Fruit fly (Drosophila melanogaster) whole organism, embryonic: ENCODE results near the gene CG17145.

ENCODE experiments used
- Ada2b ChIP-seq: fragments of 200-800 bp; sonication (Bioruptor generic); IDR thresholded peaks from 2 replicates; pipeline ENCODE4 v1.3.6; 2022; ENCODE audit warnings: missing biosample characterization, missing genetic modification characterization
- Adf1 ChIP-seq: fragments of 200-800 bp; sonication (Bioruptor generic); IDR thresholded peaks from 2 replicates; pipeline ENCODE4 v1.3.6; 2022; ENCODE audit warnings: missing biosample characterization, missing genetic modification characterization
- Antp ChIP-seq: fragments of 200-800 bp; sonication (Bioruptor generic); optimal IDR thresholded peaks from 3 replicates; lab custom pipeline; 2016; ENCODE audit warnings: missing biosample characterization, missing genetic modification characterization
- Atf3 ChIP-seq: fragments of 200-800 bp; sonication (Bioruptor generic); optimal IDR thresholded peaks from 3 replicates; lab custom pipeline; 2016; ENCODE audit warnings: missing biosample characterization, missing genetic modification characterization
- BEAF-32 ChIP-seq: fragments of 200-800 bp; sonication (Bioruptor generic); optimal IDR thresholded peaks from 3 replicates; lab custom pipeline; 2017; ENCODE audit warnings: missing biosample characterization, missing genetic modification characterization, mild to moderate bottlenecking, moderate library complexity, missing genetic modification reagents
- Bgb ChIP-seq: fragments of 200-800 bp; sonication (Bioruptor generic); IDR thresholded peaks from 2 replicates; pipeline ENCODE4 v1.3.6; 2022; ENCODE audit warnings: missing biosample characterization, missing genetic modification characterization; ENCODE audit not compliant: partially characterized antibody
- CG10274 ChIP-seq: fragments of 200-800 bp; sonication (Bioruptor generic); optimal IDR thresholded peaks from 3 replicates; lab custom pipeline; 2017; ENCODE audit warnings: missing biosample characterization, mild to moderate bottlenecking, missing genetic modification characterization
- CG10565 ChIP-seq: fragments of 200-800 bp; sonication (Bioruptor generic); optimal IDR thresholded peaks from 3 replicates; lab custom pipeline; 2016; ENCODE audit warnings: missing biosample characterization, mild to moderate bottlenecking, missing genetic modification characterization
- CG11247 ChIP-seq: fragments of 200-800 bp; sonication (Bioruptor generic); IDR thresholded peaks from 2 replicates; pipeline ENCODE4 v1.3.6; 2022; ENCODE audit warnings: missing biosample characterization, missing genetic modification characterization
- CG11695 ChIP-seq: fragments of 200-800 bp; sonication (Bioruptor generic); IDR thresholded peaks from 3 replicates; pipeline ENCODE4 v1.3.6; 2022; ENCODE audit warnings: missing biosample characterization, missing genetic modification characterization
- CG11696 ChIP-seq: fragments of 200-800 bp; sonication (Bioruptor generic); IDR thresholded peaks from 2 replicates; pipeline ENCODE4 v1.3.6; 2022; ENCODE audit warnings: missing biosample characterization, missing genetic modification characterization
- CG14667 ChIP-seq: fragments of 200-800 bp; sonication (Bioruptor generic); IDR thresholded peaks from 2 replicates; pipeline ENCODE4 v1.3.6; 2022; ENCODE audit warnings: missing biosample characterization, missing genetic modification characterization
- CG15073 ChIP-seq: fragments of 200-800 bp; sonication (Bioruptor generic); optimal IDR thresholded peaks from 2 replicates; lab custom pipeline; 2016; ENCODE audit warnings: missing biosample characterization, missing genetic modification characterization
- CG17359 ChIP-seq: fragments of 200-800 bp; sonication (Bioruptor generic); optimal IDR thresholded peaks from 3 replicates; lab custom pipeline; 2018; ENCODE audit warnings: missing biosample characterization, mild to moderate bottlenecking, missing genetic modification characterization, moderate library complexity
- CG17385 ChIP-seq: fragments of 200-800 bp; sonication (Bioruptor generic); optimal IDR thresholded peaks from 3 replicates; lab custom pipeline; 2018; ENCODE audit warnings: missing biosample characterization, mild to moderate bottlenecking, missing genetic modification characterization
- CG31224 ChIP-seq: fragments of 200-800 bp; sonication (Bioruptor generic); IDR thresholded peaks from 2 replicates; pipeline ENCODE4 v1.3.6; 2022; ENCODE audit warnings: missing biosample characterization, missing genetic modification characterization
- CG3726 ChIP-seq: fragments of 200-800 bp; sonication (Bioruptor generic); IDR thresholded peaks from 3 replicates; pipeline ENCODE4, ENCODE4 v1.3.6; 2022; ENCODE audit warnings: missing biosample characterization, missing genetic modification characterization
- CG5180 ChIP-seq: fragments of 200-800 bp; sonication (Bioruptor generic); optimal IDR thresholded peaks from 3 replicates; lab custom pipeline; 2017; ENCODE audit warnings: missing biosample characterization, missing genetic modification characterization, mild to moderate bottlenecking, moderate library complexity, missing genetic modification reagents
- CG5245 ChIP-seq: fragments of 200-800 bp; sonication (Bioruptor generic); optimal IDR thresholded peaks from 3 replicates; lab custom pipeline; 2016; ENCODE audit warnings: missing biosample characterization, missing genetic modification characterization
- CG6683 ChIP-seq: fragments of 200-800 bp; sonication (Bioruptor generic); optimal IDR thresholded peaks from 2 replicates; lab custom pipeline; 2017; ENCODE audit warnings: missing biosample characterization, mild to moderate bottlenecking, missing genetic modification characterization, missing genetic modification reagents
- CG6765 ChIP-seq: fragments of 200-800 bp; sonication (Bioruptor generic); optimal IDR thresholded peaks from 3 replicates; lab custom pipeline; 2017; ENCODE audit warnings: missing biosample characterization, mild to moderate bottlenecking, missing genetic modification characterization
- CG6791 ChIP-seq: fragments of 200-800 bp; sonication (Bioruptor generic); IDR thresholded peaks from 3 replicates; pipeline ENCODE4 v1.3.6; 2022; ENCODE audit warnings: missing biosample characterization, missing genetic modification characterization; ENCODE audit not compliant: partially characterized antibody
- CG9215 ChIP-seq: fragments of 200-800 bp; sonication (Bioruptor generic); IDR thresholded peaks from 2 replicates; pipeline ENCODE4 v1.3.6; 2022; ENCODE audit warnings: missing biosample characterization, missing genetic modification characterization
- CG9437 ChIP-seq: fragments of 200-800 bp; sonication (Bioruptor generic); optimal IDR thresholded peaks from 2 replicates; lab custom pipeline; 2018; ENCODE audit warnings: missing biosample characterization, mild to moderate bottlenecking, missing genetic modification characterization
- CHES-1-like ChIP-seq: fragments of 200-800 bp; sonication (Bioruptor generic); optimal IDR thresholded peaks from 2 replicates; lab custom pipeline; 2016; ENCODE audit warnings: missing biosample characterization, missing genetic modification characterization
- CTCF ChIP-seq: fragments of 200-800 bp; sonication (Bioruptor generic); optimal IDR thresholded peaks from 2 replicates; lab custom pipeline; 2017; ENCODE audit warnings: missing biosample characterization, mild to moderate bottlenecking, missing genetic modification characterization, moderate library complexity
- Dp ChIP-seq: fragments of 200-800 bp; sonication (Bioruptor generic); optimal IDR thresholded peaks from 2 replicates; lab custom pipeline; 2018; ENCODE audit warnings: missing biosample characterization, mild to moderate bottlenecking, missing genetic modification characterization, moderate library complexity
- HLH3B ChIP-seq: fragments of 200-800 bp; sonication (Bioruptor generic); IDR thresholded peaks from 2 replicates; pipeline ENCODE4 v1.3.6; 2022; ENCODE audit warnings: missing biosample characterization, missing genetic modification characterization
- Hr51 ChIP-seq, 2 experiments: fragments of 200-800 bp; sonication (Bioruptor generic); optimal IDR thresholded peaks; 2 replicates in 1 of 2; 3 replicates in 1 of 2; lab custom pipeline; 2016 to 2018; ENCODE audit warnings: missing biosample characterization in 2 of 2, missing genetic modification characterization in 2 of 2, mild to moderate bottlenecking in 1 of 2, moderate library complexity in 1 of 2
- Oli ChIP-seq: fragments of 200-800 bp; sonication (Bioruptor generic); optimal IDR thresholded peaks from 2 replicates; lab custom pipeline; 2018; ENCODE audit warnings: missing biosample characterization, mild to moderate bottlenecking, missing genetic modification characterization, moderate library complexity
- Taf1 ChIP-seq: fragments of 200-800 bp; sonication (Bioruptor generic); IDR thresholded peaks from 2 replicates; pipeline ENCODE4 v1.3.6; 2022; ENCODE audit warnings: missing biosample characterization, missing genetic modification characterization
- ato ChIP-seq: fragments of 200-800 bp; sonication (Bioruptor generic); IDR thresholded peaks from 2 replicates; pipeline ENCODE4 v1.3.6; 2022; ENCODE audit warnings: missing biosample characterization, missing genetic modification characterization; ENCODE audit not compliant: partially characterized antibody
- cas ChIP-seq: fragments of 200-800 bp; sonication (Bioruptor generic); IDR thresholded peaks from 2 replicates; pipeline ENCODE4 v1.3.6; 2022; ENCODE audit warnings: missing biosample characterization, missing genetic modification characterization
- chinmo ChIP-seq: fragments of 200-800 bp; sonication (Bioruptor generic); IDR thresholded peaks from 4 replicates; pipeline ENCODE4 v1.3.6; 2022; ENCODE audit warnings: missing biosample characterization, missing genetic modification characterization; ENCODE audit not compliant: partially characterized antibody
- fru ChIP-seq: fragments of >200 bp; optimal IDR thresholded peaks from 2 replicates; lab custom pipeline; 2017
- gcm ChIP-seq: fragments of 200-800 bp; sonication (Bioruptor generic); optimal IDR thresholded peaks from 2 replicates; lab custom pipeline; 2019; ENCODE audit warnings: missing biosample characterization, mild to moderate bottlenecking, missing genetic modification characterization, moderate library complexity
- hth ChIP-seq: fragments of >200 bp; optimal IDR thresholded peaks from 2 replicates; lab custom pipeline; 2017; ENCODE audit warnings: inconsistent platforms
- kay ChIP-seq: fragments of 200-800 bp; sonication (Bioruptor generic); optimal IDR thresholded peaks from 2 replicates; lab custom pipeline; 2016; ENCODE audit warnings: missing biosample characterization, missing genetic modification characterization
- lmd ChIP-seq: fragments of 200-800 bp; sonication (Bioruptor generic); IDR thresholded peaks from 2 replicates; pipeline ENCODE4 v1.3.6; 2022; ENCODE audit warnings: missing biosample characterization, missing genetic modification characterization
- maf-S ChIP-seq: fragments of 200-800 bp; sonication (Bioruptor generic); optimal IDR thresholded peaks from 2 replicates; lab custom pipeline; 2016; ENCODE audit warnings: missing biosample characterization, missing genetic modification characterization
- onecut ChIP-seq: fragments of 200-800 bp; sonication (Bioruptor generic); IDR thresholded peaks from 2 replicates; pipeline ENCODE4 v1.3.6; 2022; ENCODE audit warnings: missing biosample characterization, missing genetic modification characterization
- p53 ChIP-seq: fragments of 200-800 bp; sonication (Bioruptor generic); optimal IDR thresholded peaks from 2 replicates; lab custom pipeline; 2016; ENCODE audit warnings: missing biosample characterization, missing genetic modification characterization
- salm ChIP-seq: fragments of 200-800 bp; sonication (Bioruptor generic); optimal IDR thresholded peaks from 2 replicates; lab custom pipeline; 2018; ENCODE audit warnings: missing biosample characterization, mild to moderate bottlenecking, missing genetic modification characterization
- sc ChIP-seq, 3 experiments: fragments of >200 bp in 2 of 3; fragments of 200-800 bp in 1 of 3; sonication (Bioruptor generic) in 1 of 3; optimal IDR thresholded peaks; 2 replicates in 2 of 3; 3 replicates in 1 of 3; lab custom pipeline; 2017; ENCODE audit warnings: mild to moderate bottlenecking in 1 of 3, missing biosample characterization in 1 of 3, missing genetic modification characterization in 1 of 3, missing genetic modification reagents in 1 of 3
- slp2 ChIP-seq: fragments of 200-800 bp; sonication (Bioruptor generic); optimal IDR thresholded peaks from 2 replicates; lab custom pipeline; 2016; ENCODE audit warnings: missing biosample characterization, missing genetic modification characterization
- sqz ChIP-seq: fragments of 200-800 bp; sonication (Bioruptor generic); optimal IDR thresholded peaks from 3 replicates; lab custom pipeline; 2018; ENCODE audit warnings: missing biosample characterization, mild to moderate bottlenecking, missing genetic modification characterization
- tio ChIP-seq: fragments of 200-800 bp; sonication (Bioruptor generic); optimal IDR thresholded peaks from 2 replicates; lab custom pipeline; 2017; ENCODE audit warnings: missing biosample characterization, missing genetic modification characterization, inconsistent platforms
- tll ChIP-seq, 2 experiments: fragments of 200-800 bp in 1 of 2; fragments of >200 bp in 1 of 2; sonication (Bioruptor generic) in 1 of 2; optimal IDR thresholded peaks; 2 replicates each; lab custom pipeline; 2017 to 2019; ENCODE audit warnings: missing biosample characterization in 2 of 2, missing genetic modification characterization in 2 of 2, mild to moderate bottlenecking in 1 of 2, moderate library complexity in 1 of 2
- toy ChIP-seq: fragments of 200-800 bp; sonication (Bioruptor generic); IDR thresholded peaks from 2 replicates; pipeline ENCODE4 v1.3.6; 2022; ENCODE audit warnings: missing biosample characterization, missing genetic modification characterization
- vfl ChIP-seq: fragments of 200-800 bp; sonication (Bioruptor generic); optimal IDR thresholded peaks from 2 replicates; lab custom pipeline; 2016; ENCODE audit warnings: missing biosample characterization, missing genetic modification characterization

The CG17145 gene

dm6 chr3L:20247513-20248173 is 26.0 kb downstream of the CG17145 start, which contains the start of gene rdgC (continued):
- TF ChIP-seq gcm (GFP tag; lab: Kevin White, UChicago), result peak; percentile 93
- TF ChIP-seq CG6791 (GFP tag; lab: Robert Waterston, UW), result no peak
- TF ChIP-seq tio, result peak; percentile 92
- TF ChIP-seq salm (tag; lab: Kevin White, UChicago), result peak; percentile 95
- peak; percentile 91 for TF ChIP-seq CG31224 (GFP tag; lab: Robert Waterston, UW)
- TF ChIP-seq CG11247 (GFP tag; lab: Robert Waterston, UW), result peak; percentile 94
- peak; percentile 92 for TF ChIP-seq toy (GFP tag; lab: Robert Waterston, UW)
- peak; percentile 93 for TF ChIP-seq CG5245 (GFP tag; lab: Kevin White, UChicago)
- peak; percentile 93 for TF ChIP-seq CG3726 (GFP tag; lab: Robert Waterston, UW)
- peak; percentile 91 to 97 for TF ChIP-seq Hr51 (GFP tag; optimal IDR thresholded peaks at IDR 0.05; lab: Kevin White, UChicago)
- peak; percentile 85 for TF ChIP-seq CG9437 (GFP tag; lab: Kevin White, UChicago)
- TF ChIP-seq maf-S, result peak; percentile 94
- peak; percentile 85 for TF ChIP-seq CG5180 (GFP tag; lab: Kevin White, UChicago)
- TF ChIP-seq fru, result no peak
- peak; percentile 91 for TF ChIP-seq kay (GFP tag; lab: Kevin White, UChicago)
- peak; percentile 91 for TF ChIP-seq CG6683 (GFP tag; lab: Kevin White, UChicago)
- TF ChIP-seq cas, result peak; percentile 87
- peak; percentile 96 for TF ChIP-seq CG11695 (GFP tag; lab: Robert Waterston, UW)
- TF ChIP-seq tll (GFP tag; optimal IDR thresholded peaks at IDR 0.05; lab: Kevin White, UChicago), result no peak
- TF ChIP-seq CG11696 (GFP tag; lab: Robert Waterston, UW), result peak; percentile 86
- TF ChIP-seq slp2 (GFP tag; lab: Kevin White, UChicago), result peak; percentile 93
- peak; percentile 92 for TF ChIP-seq CG17385
- no peak for TF ChIP-seq BEAF-32 (GFP tag; lab: Kevin White, UChicago)
- TF ChIP-seq CG17359 (tag; lab: Kevin White, UChicago), result peak; percentile 98
- no peak for TF ChIP-seq ato
- peak; percentile 99 for TF ChIP-seq Adf1 (GFP tag; lab: Robert Waterston, UW)
- TF ChIP-seq CG10274, result peak; percentile 83
- TF ChIP-seq Antp (GFP tag; lab: Kevin White, UChicago), result peak; percentile 96
- TF ChIP-seq sqz (GFP tag; lab: Kevin White, UChicago), result peak; percentile 82
- TF ChIP-seq vfl, result peak; percentile 82
- peak; percentile 68 for TF ChIP-seq CG10565 (GFP tag; lab: Kevin White, UChicago)
- TF ChIP-seq lmd, result peak; percentile 96
- peak; percentile 87 for TF ChIP-seq Taf1 (GFP tag; lab: Robert Waterston, UW)
- peak; percentile 89 for TF ChIP-seq Atf3 (GFP tag; lab: Kevin White, UChicago)
- peak; percentile 62 for TF ChIP-seq CTCF (GFP tag; lab: Kevin White, UChicago)
- TF ChIP-seq Oli (tag; lab: Kevin White, UChicago), result peak; percentile 96
- TF ChIP-seq Ada2b (GFP tag; lab: Robert Waterston, UW), result peak; percentile 98
- peak; percentile 92 for TF ChIP-seq CG14667 (GFP tag; lab: Robert Waterston, UW)
- peak; percentile 89 for TF ChIP-seq p53
- TF ChIP-seq Bgb (GFP tag; lab: Robert Waterston, UW), result peak; percentile 11; the same call in 1 of the 2 replicates
- TF ChIP-seq CHES-1-like, result peak; percentile 94
- peak; percentile 92 for TF ChIP-seq CG9215 (GFP tag; lab: Robert Waterston, UW)
- no peak for TF ChIP-seq sc (optimal IDR thresholded peaks at IDR 0.05; lab: Kevin White, UChicago)
- TF ChIP-seq sc (GFP tag; optimal IDR thresholded peaks at IDR 0.05; lab: Kevin White, UChicago), result peak; percentile 83
- no peak for TF ChIP-seq chinmo
- TF ChIP-seq HLH3B (GFP tag; lab: Robert Waterston, UW), result peak; percentile 97
- peak; percentile 91 for TF ChIP-seq CG6765
- TF ChIP-seq Dp (GFP tag; lab: Kevin White, UChicago), result no peak
- TF ChIP-seq CG15073 (GFP tag; lab: Kevin White, UChicago), result peak; percentile 52
- TF ChIP-seq onecut, result peak; percentile 92
- no peak for TF ChIP-seq hth (lab: Kevin White, UChicago)
